Fruit fly (Drosophila melanogaster) whole organism: ENCODE results near the gene CG31832.

ENCODE experiments used
- CG8478 ChIP-seq: fragments of >200 bp; optimal IDR thresholded peaks from 2 replicates; lab custom pipeline; 2018; ENCODE audit warnings: inconsistent platforms
- Dll ChIP-seq: fragments of >200 bp; optimal IDR thresholded peaks from 2 replicates; lab custom pipeline; 2017
- EcR ChIP-seq, 2 experiments: fragments of >200 bp; optimal IDR thresholded peaks; 2 replicates each; lab custom pipeline; 2017; ENCODE audit warnings: missing biosample characterization in 2 of 2, missing genetic modification characterization in 2 of 2, missing genetic modification reagents in 2 of 2
- pan ChIP-seq: fragments of >200 bp; optimal IDR thresholded peaks from 2 replicates; lab custom pipeline; 2017
- psq ChIP-seq: fragments of >200 bp; optimal IDR thresholded peaks from 2 replicates; lab custom pipeline; 2017
- usp ChIP-seq: fragments of >200 bp; optimal IDR thresholded peaks from 2 replicates; lab custom pipeline; 2017; ENCODE audit warnings: missing biosample characterization, missing genetic modification characterization, mixed read lengths

The CG31832 gene

DNA sequence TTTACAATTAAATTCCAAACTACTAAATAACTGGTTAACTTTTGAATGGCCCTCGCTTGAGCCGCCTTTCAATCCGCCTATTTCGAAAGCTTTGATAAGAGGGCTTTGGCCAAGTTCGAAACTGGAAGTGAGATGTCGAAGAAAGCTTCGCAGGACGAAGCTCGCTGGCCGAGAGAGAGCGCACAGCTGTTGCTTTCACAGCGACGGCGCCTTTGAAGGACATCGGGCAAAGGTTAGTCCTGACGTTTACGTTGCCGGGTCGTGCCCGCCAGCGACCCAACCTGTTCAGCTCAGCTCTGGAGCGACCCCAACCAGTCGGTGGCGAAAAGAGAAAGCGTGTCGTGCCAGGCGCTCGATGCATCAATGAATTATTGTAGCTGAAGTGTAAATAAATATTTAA, 19.8 kb downstream of the CG31832 start:
- TF ChIP-seq pan (lab: Kevin White, UChicago) (no peak), usp (GFP tag; lab: Kevin White, UChicago) (no peak), EcR (GFP tag; optimal IDR thresholded peaks at IDR 0.05; lab: Kevin White, UChicago) (no peak), CG8478 (lab: Kevin White, UChicago) (no peak), psq (no peak)

dm6 chr2L:15009703-15010102, 21.8 kb downstream of the CG31832 start, which contains the start of the genes THG and Rnmt:
TSS of gene THG (minus strand) at chr2L:15009724.
TSS of gene Rnmt (plus strand) at chr2L:15009939.
- TF ChIP-seq psq (no peak), Dll (lab: Kevin White, UChicago) (no peak), CG8478 (lab: Kevin White, UChicago) (no peak), usp (GFP tag; lab: Kevin White, UChicago) (no peak), EcR (GFP tag; optimal IDR thresholded peaks at IDR 0.05; lab: Kevin White, UChicago) (no peak), pan (lab: Kevin White, UChicago) (no peak)

DNA sequence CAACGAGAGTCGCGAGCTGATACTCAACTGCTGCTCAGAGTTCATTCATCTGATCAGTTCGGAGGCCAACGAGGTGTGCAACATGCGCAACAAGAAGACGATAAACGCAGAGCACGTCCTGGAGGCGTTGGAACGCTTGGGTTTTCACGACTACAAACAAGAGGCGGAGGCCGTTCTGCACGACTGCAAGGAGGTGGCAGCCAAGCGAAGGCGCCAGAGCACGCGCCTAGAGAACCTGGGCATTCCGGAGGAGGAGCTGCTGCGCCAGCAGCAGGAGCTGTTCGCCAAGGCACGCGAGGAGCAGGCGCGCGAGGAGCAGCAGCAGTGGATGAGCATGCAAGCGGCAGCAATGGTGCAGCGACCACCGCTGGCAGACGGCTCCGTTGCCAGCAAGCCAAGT, 23.5 kb downstream of the CG31832 start:
- no peak for TF ChIP-seq EcR (GFP tag; optimal IDR thresholded peaks at IDR 0.05; lab: Kevin White, UChicago)
- TF ChIP-seq CG8478 (lab: Kevin White, UChicago) = no peak
- no peak for TF ChIP-seq pan (lab: Kevin White, UChicago)
- no peak for TF ChIP-seq Dll (lab: Kevin White, UChicago)
- TF ChIP-seq psq = no peak

DNA sequence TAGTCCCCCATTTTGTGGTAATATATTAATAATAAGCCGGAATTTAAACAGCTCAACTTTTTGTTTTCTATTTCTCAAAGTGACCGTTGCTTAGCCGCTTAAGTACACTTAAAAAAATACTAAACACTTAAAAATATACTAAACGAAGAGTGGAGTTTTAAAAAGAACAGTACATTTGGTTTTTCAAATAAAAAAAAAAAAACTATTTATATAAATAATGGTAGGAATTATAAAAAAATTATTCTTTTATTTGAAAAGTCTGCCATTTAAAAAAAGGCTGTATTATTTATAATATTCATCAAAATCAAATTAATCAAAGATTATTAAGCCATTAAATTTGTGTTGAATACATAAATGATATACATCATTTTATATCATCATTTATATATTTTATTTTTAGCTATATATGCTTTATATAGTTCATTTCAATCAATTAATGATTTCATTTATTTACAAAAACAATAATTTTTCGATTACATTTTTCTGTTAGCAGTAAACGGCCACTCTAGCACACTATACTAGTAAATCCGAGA, 24.2 kb downstream of the CG31832 start, which contains the start of the genes Ankrd49 and NC2beta:
TSS of gene Ankrd49 (minus strand) at position 101 of the 533 bp plus-strand sequence.
TSS of gene NC2beta (plus strand) at position 483 of the 533 bp plus-strand sequence.
- no peak for TF ChIP-seq CG8478 (lab: Kevin White, UChicago)
- TF ChIP-seq pan (lab: Kevin White, UChicago) = no peak
- TF ChIP-seq Dll (lab: Kevin White, UChicago) = no peak
- TF ChIP-seq psq = no peak
- no peak for TF ChIP-seq usp (GFP tag; lab: Kevin White, UChicago)
- TF ChIP-seq EcR (GFP tag; optimal IDR thresholded peaks at IDR 0.05; lab: Kevin White, UChicago) = no peak

DNA sequence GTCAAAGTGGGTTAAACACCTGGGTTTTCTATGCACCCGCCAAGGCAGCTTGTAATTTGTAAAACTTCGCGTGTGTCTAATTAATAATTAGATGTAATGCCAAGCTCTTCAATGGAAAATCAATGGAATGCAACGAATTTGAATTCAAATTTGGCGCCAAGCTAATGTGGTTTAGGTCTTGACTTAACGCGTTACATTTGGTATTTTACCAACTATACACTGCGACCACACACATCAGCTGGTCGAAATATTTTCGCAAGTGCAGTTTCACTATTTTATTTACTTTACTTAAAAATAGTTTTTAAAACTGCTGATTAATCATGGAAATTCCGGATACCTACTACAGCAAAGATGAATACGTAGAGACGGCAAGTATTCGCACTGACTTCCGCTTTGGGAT, 26.0 kb downstream of the CG31832 start, which contains the start of gene DCTN5-p25:
TSS of gene DCTN5-p25 (plus strand) at position 229 of the 400 bp plus-strand sequence.
- no peak for TF ChIP-seq psq
- TF ChIP-seq CG8478 (lab: Kevin White, UChicago) = no peak
- no peak for TF ChIP-seq pan (lab: Kevin White, UChicago)
- TF ChIP-seq Dll (lab: Kevin White, UChicago) = no peak
- TF ChIP-seq EcR (GFP tag; optimal IDR thresholded peaks at IDR 0.05; lab: Kevin White, UChicago) = no peak
- no peak for TF ChIP-seq usp (GFP tag; lab: Kevin White, UChicago)

DNA sequence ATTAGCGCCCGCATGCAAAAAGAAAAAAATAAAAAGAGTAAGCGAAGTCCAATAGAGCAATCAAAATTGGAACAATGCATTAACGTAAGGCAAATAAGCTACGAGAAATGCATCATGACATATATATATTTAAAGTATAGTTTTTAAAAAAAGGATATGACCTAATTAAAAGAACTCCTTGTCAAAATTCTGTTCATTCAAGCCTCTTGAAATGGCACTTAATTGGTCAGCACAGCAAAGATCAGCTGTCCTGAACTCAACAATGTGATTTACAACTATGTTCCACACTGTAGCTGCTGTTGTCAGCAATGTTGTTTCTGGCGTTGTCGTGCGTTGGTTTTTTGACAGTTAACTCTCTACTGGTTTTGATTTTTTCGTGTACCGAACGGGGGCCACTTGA, 29.7 kb downstream of the CG31832 start:
- TF ChIP-seq pan (lab: Kevin White, UChicago) (no peak), EcR (GFP tag; optimal IDR thresholded peaks at IDR 0.05; lab: Kevin White, UChicago) (no peak), psq (no peak), Dll (lab: Kevin White, UChicago) (no peak), CG8478 (lab: Kevin White, UChicago) (no peak), usp (GFP tag; lab: Kevin White, UChicago) (no peak)

DNA sequence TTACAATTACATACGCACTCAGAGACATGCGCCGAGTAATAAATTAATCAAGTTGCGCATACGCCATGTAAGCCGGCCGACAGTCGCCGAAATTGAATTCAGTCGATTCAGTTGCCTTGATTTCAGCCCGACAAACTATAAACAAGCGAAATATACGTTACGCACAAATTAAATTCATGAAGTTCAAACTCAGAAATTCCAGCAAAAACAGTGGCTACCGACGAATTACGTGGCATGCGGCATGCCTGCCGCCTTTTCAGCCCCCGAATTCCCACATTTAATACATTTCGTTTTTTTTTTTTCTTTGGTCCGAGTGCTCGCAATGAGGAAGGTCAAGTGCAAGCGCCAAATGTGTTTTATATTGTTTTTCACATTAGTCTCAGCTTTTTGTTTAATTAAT, 31.2 kb downstream of the CG31832 start:
- TF ChIP-seq usp (GFP tag; lab: Kevin White, UChicago) (no peak), EcR (GFP tag; optimal IDR thresholded peaks at IDR 0.05; lab: Kevin White, UChicago) (no peak)

DNA sequence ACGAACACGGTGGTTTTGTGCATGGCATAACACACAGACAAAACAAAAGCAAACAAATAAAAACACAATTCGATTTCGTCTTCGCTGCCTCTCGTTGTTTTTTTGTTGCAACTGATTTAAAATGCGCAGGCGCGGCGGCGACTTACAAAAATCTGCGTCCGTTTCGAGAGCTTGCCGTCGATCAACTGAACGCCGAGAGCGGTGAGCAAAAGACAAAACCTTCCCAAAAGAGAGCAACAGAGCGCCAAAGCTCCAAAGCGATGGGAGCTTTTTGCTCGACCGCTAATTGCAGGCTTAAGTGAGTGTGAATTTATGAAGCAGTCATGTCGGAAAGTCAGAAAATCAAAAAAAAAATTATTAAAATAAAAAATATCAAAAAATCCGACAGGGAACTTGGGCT, 34.2 kb downstream of the CG31832 start, which contains the start of gene mol:
TSS of gene mol (minus strand) at position 190 of the 400 bp plus-strand sequence.
- TF ChIP-seq usp (GFP tag; lab: Kevin White, UChicago) (no peak), psq (no peak), CG8478 (lab: Kevin White, UChicago) (no peak), Dll (lab: Kevin White, UChicago) (peak; percentile 37), pan (lab: Kevin White, UChicago) (no peak), EcR (GFP tag; optimal IDR thresholded peaks at IDR 0.05; lab: Kevin White, UChicago) (no peak)

- no peak for TF ChIP-seq usp (GFP tag; lab: Kevin White, UChicago)
- TF ChIP-seq Dll (lab: Kevin White, UChicago) = peak; percentile 26
- TF ChIP-seq EcR (GFP tag; optimal IDR thresholded peaks at IDR 0.05; lab: Kevin White, UChicago) = peak in 1 of 2 experiments; percentile 3
- TF ChIP-seq psq = no peak
- no peak for TF ChIP-seq CG8478 (lab: Kevin White, UChicago)
- no peak for TF ChIP-seq pan (lab: Kevin White, UChicago)
Measured at dm6 chr2L:14995594-14996463, 35.7 kb downstream of the CG31832 start.

DNA sequence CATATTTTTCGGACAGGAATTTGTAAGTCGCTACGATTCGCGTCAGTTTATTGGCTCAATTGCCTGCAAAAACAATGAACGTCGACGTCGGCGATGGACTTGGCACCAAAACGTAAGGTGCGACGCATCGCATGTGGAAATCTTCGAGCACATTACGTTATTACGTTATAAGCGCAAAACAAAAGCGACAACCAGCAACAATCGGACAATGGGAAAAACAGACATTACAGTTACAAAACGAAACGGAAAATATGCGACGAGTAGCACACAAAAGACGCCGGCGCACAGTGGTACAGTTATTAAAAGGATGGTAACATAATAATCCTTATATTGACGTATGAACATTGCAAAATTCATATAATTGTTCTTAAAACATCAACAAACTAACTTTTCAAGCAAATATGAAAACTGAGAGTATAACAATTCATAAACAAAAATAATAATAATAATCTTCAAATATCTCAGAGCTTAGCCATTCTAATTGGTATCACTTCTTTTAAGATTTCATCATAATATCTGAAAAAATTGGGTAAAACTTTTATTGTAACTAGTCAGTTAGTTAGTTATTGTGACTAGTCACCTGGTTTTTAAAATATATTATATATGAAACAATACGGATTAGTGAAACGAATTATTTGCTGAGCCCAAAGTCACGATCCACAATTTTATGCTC, 36.6 kb downstream of the CG31832 start:
- no peak for TF ChIP-seq EcR (GFP tag; optimal IDR thresholded peaks at IDR 0.05; lab: Kevin White, UChicago)

DNA sequence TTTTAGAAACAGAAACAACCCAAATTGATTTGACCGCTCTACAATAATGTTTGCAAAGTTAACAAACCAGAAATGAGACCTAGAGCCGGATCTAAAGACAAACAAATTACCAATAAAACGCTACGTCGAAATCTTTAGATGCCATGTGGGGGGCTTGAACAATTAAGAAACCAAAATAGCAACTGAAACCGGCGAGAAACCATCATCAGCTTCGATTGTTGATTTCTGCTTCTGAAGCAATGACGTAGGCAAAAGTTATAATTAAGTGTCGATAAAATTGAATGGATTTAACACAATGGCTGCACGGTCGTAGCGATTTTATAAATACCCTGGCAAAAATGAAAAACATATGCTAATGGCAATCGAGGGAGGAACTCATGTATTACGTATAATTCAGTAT, 38.7 kb downstream of the CG31832 start:
- no peak for TF ChIP-seq usp (GFP tag; lab: Kevin White, UChicago)
- TF ChIP-seq pan (lab: Kevin White, UChicago) = no peak
- no peak for TF ChIP-seq Dll (lab: Kevin White, UChicago)
- no peak for TF ChIP-seq EcR (GFP tag; optimal IDR thresholded peaks at IDR 0.05; lab: Kevin White, UChicago)
- TF ChIP-seq psq = no peak
- no peak for TF ChIP-seq CG8478 (lab: Kevin White, UChicago)
